Worm (Caenorhabditis elegans) whole organism, midembryonic: ENCODE measurements around the gene raga-1.

ENCODE experiments used
- T22C8.4 ChIP-seq: fragments of 200-800 bp; sonication (Bioruptor generic); IDR thresholded peaks from 2 replicates; pipeline ENCODE4 v1.3.6; 2022; ENCODE audit warnings: missing genetic modification characterization, missing compliant biosample characterization
- cog-1 ChIP-seq: sonication (generic microtip); optimal IDR thresholded peaks from 2 replicates; lab custom pipeline; 2016; ENCODE audit warnings: missing genetic modification characterization, missing compliant biosample characterization
- flt-1 ChIP-seq: fragments of 200-800 bp; sonication (Bioruptor generic); IDR thresholded peaks from 2 replicates; pipeline ENCODE4 v1.3.6; 2022; ENCODE audit warnings: missing genetic modification characterization, missing compliant biosample characterization
- klf-2 ChIP-seq: fragments of 200-800 bp; sonication (Bioruptor generic); conservative IDR thresholded peaks from 2 replicates; pipeline ENCODE4 v1.3.6; 2022; ENCODE audit warnings: missing genetic modification reagents, missing genetic modification characterization, missing compliant biosample characterization
- med-1 ChIP-seq: sonication (generic microtip); optimal IDR thresholded peaks from 2 replicates; lab custom pipeline; 2017; ENCODE audit warnings: missing genetic modification characterization, mild to moderate bottlenecking, missing compliant biosample characterization, antibody characterized with exemption, missing genetic modification reagents; ENCODE audit not compliant: insufficient read depth
- ref-1 ChIP-seq: fragments of 200-800 bp; sonication (Bioruptor generic); conservative IDR thresholded peaks from 2 replicates; pipeline ENCODE4 v1.3.6; 2022; ENCODE audit warnings: missing genetic modification reagents, missing genetic modification characterization, missing compliant biosample characterization
- tab-1 ChIP-seq: fragments of 200-800 bp; sonication (Bioruptor generic); IDR thresholded peaks from 2 replicates; pipeline ENCODE4 v1.3.6; 2022; ENCODE audit warnings: missing genetic modification characterization, missing compliant biosample characterization
- ztf-23 ChIP-seq: fragments of 200-800 bp; sonication (Bioruptor generic); IDR thresholded peaks from 2 replicates; pipeline ENCODE4 v1.3.6; 2022; ENCODE audit warnings: missing genetic modification reagents, missing genetic modification characterization, missing compliant biosample characterization
- ztf-29 ChIP-seq: fragments of 200-800 bp; sonication (Bioruptor generic); IDR thresholded peaks from 2 replicates; pipeline ENCODE4 v1.3.6; 2022; ENCODE audit warnings: missing genetic modification reagents, missing genetic modification characterization, missing compliant biosample characterization

The raga-1 gene

DNA sequence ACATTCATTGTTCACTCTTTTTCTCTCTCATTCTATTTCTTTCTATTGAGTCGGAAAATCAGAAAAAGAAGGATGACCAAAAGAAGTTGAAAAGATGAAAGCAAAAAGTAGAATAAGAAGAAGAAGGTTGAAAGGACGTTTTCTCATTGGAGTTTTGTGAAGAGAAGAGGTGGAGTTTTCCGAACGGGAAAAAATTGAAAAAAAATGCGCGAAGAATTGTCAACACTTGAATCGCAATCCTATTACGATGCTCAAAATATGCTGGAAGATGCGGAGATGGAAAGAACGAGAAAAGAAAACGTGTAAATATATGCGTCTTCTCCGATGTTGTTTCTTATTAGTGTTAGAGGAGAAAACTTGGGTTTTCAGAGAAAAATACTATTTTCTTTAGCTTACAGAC is 32.2 kb downstream of the raga-1 start:
- no peak for TF ChIP-seq ztf-23 (GFP tag; lab: Robert Waterston, UW)
- TF ChIP-seq med-1 (GFP tag; lab: Kevin White, UChicago): no peak
- no peak for TF ChIP-seq tab-1 (GFP tag; lab: Robert Waterston, UW)
- TF ChIP-seq cog-1: no peak
- no peak for TF ChIP-seq klf-2 (GFP tag; lab: Robert Waterston, UW)
- TF ChIP-seq ztf-29: no peak
- TF ChIP-seq flt-1 (GFP tag; lab: Robert Waterston, UW): no peak
- no peak for TF ChIP-seq T22C8.4 (GFP tag; lab: Robert Waterston, UW)
- TF ChIP-seq ref-1: no peak

DNA sequence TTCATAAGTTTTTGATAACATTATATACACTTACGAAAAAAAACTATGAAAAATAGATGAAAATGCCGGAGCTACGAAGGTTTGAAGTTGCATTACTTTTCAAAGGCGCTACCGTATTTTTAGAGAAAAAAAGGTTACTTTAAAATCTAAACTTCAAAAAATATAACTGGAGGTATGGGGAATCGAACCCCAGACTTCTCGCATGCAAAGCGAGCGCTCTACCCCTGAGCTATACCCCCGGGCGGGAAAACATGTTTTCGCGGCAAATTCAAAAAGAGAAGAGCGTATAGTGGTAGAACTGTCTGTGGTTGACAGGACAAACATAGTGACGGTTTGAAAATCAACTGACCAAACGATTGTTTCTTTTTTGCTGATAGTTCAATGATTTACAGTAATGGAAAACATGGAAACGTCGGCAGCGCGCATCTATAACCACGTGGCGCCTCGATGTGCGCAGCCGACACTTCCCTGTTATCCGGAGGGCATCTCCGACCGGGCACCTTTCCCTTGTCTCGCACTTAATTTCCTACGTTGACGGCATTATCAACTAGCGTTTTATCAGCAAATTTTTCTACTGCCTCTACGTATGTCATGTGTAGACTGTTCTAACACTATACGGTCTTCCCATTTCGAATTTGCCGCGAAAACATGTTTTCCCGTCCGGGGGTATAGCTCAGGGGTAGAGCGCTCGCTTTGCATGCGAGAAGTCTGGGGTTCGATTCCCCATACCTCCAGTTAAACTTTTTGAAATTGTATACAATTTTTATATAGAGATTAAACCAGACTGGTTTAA is 32.9 kb downstream of the raga-1 start:
- TF ChIP-seq T22C8.4 (GFP tag; lab: Robert Waterston, UW): no peak
- no peak for TF ChIP-seq ztf-29
- TF ChIP-seq tab-1 (GFP tag; lab: Robert Waterston, UW): no peak
- no peak for TF ChIP-seq ztf-23 (GFP tag; lab: Robert Waterston, UW)
- no peak for TF ChIP-seq cog-1
- no peak for TF ChIP-seq flt-1 (GFP tag; lab: Robert Waterston, UW)
- no peak for TF ChIP-seq klf-2 (GFP tag; lab: Robert Waterston, UW)
- no peak for TF ChIP-seq med-1 (GFP tag; lab: Kevin White, UChicago)
- TF ChIP-seq ref-1: no peak

DNA sequence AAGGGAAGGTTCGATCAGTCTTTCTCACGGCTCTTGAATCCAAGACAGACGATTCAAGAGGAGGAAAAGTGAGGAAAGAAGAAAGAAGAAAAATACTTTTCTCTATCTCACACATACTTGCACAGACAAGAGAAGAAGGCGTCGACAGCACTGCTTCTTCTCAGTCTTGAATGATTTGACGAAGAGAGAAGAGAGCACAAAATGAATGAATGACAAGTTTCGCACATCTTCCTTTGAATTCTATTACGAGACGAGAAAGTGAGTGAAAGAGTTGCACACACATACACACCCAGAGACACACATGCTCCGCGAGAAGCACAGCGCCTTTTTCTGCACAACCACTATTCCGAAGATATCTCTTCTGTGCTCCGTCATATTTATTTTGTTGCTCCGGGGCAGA is 34.5 kb downstream of the raga-1 start:
- TF ChIP-seq ztf-29: no peak
- TF ChIP-seq cog-1: no peak
- TF ChIP-seq ztf-23 (GFP tag; lab: Robert Waterston, UW): no peak
- no peak for TF ChIP-seq klf-2 (GFP tag; lab: Robert Waterston, UW)
- TF ChIP-seq T22C8.4 (GFP tag; lab: Robert Waterston, UW): no peak
- no peak for TF ChIP-seq ref-1
- no peak for TF ChIP-seq med-1 (GFP tag; lab: Kevin White, UChicago)
- TF ChIP-seq tab-1 (GFP tag; lab: Robert Waterston, UW): no peak
- no peak for TF ChIP-seq flt-1 (GFP tag; lab: Robert Waterston, UW)

DNA sequence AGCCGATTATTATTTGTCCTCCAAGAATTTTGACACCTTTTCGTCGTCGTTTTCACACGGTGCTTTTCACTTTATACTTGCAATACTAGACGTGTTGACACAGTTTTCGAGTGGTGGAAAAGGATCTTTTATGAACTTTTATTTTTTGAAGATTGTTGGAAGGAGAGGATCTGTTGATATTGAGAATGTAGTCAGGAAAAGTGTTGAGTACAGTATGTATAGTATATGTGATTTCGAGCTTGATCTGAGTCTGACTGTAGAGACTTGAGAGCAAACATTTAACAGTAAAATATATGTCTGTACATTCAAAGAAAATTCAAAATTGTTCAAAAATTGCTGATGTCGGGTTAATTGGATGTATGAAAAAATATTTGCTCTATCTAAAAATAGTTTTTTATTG is 35.0 kb downstream of the raga-1 start:
- TF ChIP-seq ztf-23 (GFP tag; lab: Robert Waterston, UW) (no peak), klf-2 (GFP tag; lab: Robert Waterston, UW) (no peak), ztf-29 (no peak), T22C8.4 (GFP tag; lab: Robert Waterston, UW) (no peak), flt-1 (GFP tag; lab: Robert Waterston, UW) (no peak), tab-1 (GFP tag; lab: Robert Waterston, UW) (no peak), ref-1 (no peak), med-1 (GFP tag; lab: Kevin White, UChicago) (no peak), cog-1 (no peak)

DNA sequence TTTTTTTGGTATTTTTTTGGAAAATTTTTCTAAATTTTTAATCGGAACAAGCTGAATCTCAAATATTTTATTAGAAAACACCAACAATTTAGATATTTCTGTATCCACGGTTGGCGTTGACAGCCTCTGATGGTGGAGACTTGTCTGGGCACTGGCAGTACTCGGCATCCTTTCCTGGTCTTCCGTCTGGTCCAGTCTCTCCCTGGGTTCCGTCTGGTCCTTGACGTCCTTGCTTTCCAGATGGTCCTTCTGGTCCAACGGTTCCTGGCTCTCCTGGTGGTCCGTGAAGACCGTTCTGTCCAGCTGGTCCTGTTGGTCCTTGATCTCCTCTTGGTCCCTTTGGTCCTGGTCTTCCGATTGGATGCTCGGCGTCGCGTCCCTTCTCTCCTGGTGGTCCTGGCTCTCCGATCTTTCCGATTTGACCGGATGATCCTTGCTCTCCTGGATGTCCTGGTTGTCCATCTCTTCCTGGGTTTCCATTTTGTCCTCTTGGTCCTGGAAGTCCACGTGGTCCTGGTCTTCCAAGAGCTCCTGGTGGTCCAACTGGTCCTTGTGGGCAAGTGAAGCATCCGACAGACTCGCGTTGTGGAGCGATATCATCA is 35.6 kb downstream of the raga-1 start:
- TF ChIP-seq cog-1 (no peak), med-1 (GFP tag; lab: Kevin White, UChicago) (no peak), flt-1 (GFP tag; lab: Robert Waterston, UW) (no peak), klf-2 (GFP tag; lab: Robert Waterston, UW) (no peak), ref-1 (no peak), ztf-29 (no peak), T22C8.4 (GFP tag; lab: Robert Waterston, UW) (no peak), tab-1 (GFP tag; lab: Robert Waterston, UW) (no peak)

DNA sequence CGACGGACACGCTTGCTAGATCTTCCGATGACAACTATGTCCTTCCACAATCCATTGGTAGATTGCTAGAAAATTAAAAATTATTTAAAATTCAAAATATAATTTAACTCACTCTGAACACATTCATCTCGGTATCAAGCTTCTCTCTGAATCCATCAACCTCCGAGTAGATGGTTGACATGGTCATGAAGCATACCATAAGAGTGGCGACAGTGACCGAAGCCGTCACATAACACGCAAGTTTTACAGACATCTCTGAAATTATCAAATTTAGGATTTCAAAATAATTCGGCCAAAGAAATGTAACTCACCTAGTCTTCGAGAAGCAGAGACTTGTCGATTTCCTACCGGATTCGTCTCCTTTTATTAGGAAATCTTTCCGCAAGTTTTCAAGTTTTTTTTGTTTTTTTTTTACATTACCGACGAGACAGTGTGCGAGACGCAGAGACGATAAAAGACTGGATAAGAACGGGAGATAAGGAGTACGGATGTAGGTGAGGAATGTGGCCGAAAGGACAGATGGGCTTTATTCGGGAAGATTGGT is 36.4 kb downstream of the raga-1 start, which contains the start of gene sqt-1:
Gene sqt-1 (minus strand): TSS at position 341 of the 544 bp plus-strand sequence.
- TF ChIP-seq tab-1 (GFP tag; lab: Robert Waterston, UW) (no peak), T22C8.4 (GFP tag; lab: Robert Waterston, UW) (no peak)

DNA sequence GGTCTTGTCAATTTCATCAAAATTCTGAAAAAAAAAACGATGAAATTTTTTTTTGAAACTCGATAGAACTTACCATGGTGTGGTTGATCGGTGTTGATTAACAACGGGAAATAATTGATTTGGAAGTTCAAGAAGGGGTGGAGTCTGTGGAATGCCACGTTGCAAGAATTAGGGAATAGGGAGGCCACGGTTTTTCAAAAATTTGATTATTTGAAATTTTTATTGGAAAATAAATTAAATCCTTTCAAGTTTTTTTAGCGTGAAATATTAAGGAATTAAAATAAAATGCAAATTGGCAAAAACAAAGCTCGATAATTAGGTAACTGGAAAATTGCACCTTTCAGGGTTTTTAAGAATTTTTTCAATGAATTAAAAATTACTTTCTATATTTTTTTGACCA is 38.3 kb downstream of the raga-1 start, which contains the start of gene rmd-3:
Gene rmd-3 (minus strand): TSS at position 101 of the 400 bp plus-strand sequence.
- TF ChIP-seq ztf-29 (no peak), cog-1 (no peak), med-1 (GFP tag; lab: Kevin White, UChicago) (no peak), flt-1 (GFP tag; lab: Robert Waterston, UW) (no peak), ztf-23 (GFP tag; lab: Robert Waterston, UW) (no peak), klf-2 (GFP tag; lab: Robert Waterston, UW) (no peak), tab-1 (GFP tag; lab: Robert Waterston, UW) (no peak), ref-1 (no peak), T22C8.4 (GFP tag; lab: Robert Waterston, UW) (no peak)

DNA sequence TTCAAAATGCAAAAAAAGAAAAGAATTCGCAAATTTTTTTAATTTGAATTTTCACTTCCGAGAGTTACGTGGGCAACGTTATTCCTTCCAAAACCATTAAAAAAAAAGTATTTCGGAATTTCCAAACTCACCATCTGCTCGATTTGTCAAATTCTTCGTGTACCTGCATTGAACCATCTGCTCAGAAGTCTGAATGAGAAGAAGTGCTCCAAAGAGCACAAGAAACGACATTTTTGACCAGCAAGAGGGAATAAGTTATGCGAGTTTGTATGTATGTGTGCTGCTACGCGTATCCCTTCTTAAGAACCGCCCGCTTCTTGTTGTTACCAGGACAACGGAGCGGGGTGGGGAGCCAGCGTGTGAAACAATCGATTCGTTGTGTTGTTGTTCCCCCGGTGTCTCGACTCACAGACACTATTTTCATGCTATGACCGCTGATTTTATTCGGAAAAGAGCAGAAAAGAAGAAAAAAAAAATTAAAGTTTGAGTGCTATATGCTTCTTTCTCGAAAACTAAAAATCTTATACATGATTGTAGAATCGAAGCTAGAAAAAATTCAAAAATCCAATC is 42.2 kb downstream of the raga-1 start, which contains the start of gene lgc-20:
Gene lgc-20 (minus strand): TSS at position 311 of the 570 bp plus-strand sequence.
- no peak for TF ChIP-seq tab-1 (GFP tag; lab: Robert Waterston, UW)
- TF ChIP-seq cog-1: no peak
- no peak for TF ChIP-seq ref-1
- no peak for TF ChIP-seq ztf-29
- TF ChIP-seq ztf-23 (GFP tag; lab: Robert Waterston, UW): no peak
- TF ChIP-seq T22C8.4 (GFP tag; lab: Robert Waterston, UW): no peak
- no peak for TF ChIP-seq klf-2 (GFP tag; lab: Robert Waterston, UW)
- no peak for TF ChIP-seq med-1 (GFP tag; lab: Kevin White, UChicago)
- no peak for TF ChIP-seq flt-1 (GFP tag; lab: Robert Waterston, UW)

DNA sequence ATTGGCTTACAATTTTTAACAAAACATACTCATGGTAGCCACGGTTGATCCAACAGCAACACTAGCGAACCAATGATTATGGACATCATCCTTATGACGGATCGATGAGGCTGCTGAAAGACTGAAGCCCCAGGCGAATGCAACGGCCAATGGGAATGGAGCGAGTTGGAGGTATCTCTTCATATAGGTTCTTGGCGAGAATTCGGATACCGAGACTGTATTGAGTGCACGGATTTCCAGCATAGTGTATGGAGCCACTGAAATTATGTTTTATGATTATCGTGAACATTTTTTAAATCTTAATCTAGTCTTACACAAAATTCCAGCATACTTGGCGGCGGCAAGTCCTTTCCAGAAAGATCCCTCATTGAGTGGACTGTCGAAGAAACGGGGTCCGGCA is 43.4 kb downstream of the raga-1 start:
- TF ChIP-seq flt-1 (GFP tag; lab: Robert Waterston, UW) (no peak), T22C8.4 (GFP tag; lab: Robert Waterston, UW) (no peak), cog-1 (no peak), tab-1 (GFP tag; lab: Robert Waterston, UW) (no peak), klf-2 (GFP tag; lab: Robert Waterston, UW) (no peak), ztf-23 (GFP tag; lab: Robert Waterston, UW) (no peak), ref-1 (no peak), med-1 (GFP tag; lab: Kevin White, UChicago) (no peak), ztf-29 (no peak)
